Worm (Caenorhabditis elegans) whole organism, L1 larva: Measurements from ENCODE around the gene Y46E12A.2.

ENCODE experiments used
- fkh-8 ChIP-seq: sonication (generic microtip); optimal IDR thresholded peaks from 2 replicates; lab custom pipeline; 2016; ENCODE audit warnings: mild to moderate bottlenecking, missing genetic modification characterization, missing compliant biosample characterization
- nhr-12 ChIP-seq: sonication (generic microtip); optimal IDR thresholded peaks from 2 replicates; lab custom pipeline; 2017; ENCODE audit warnings: missing biosample characterization, missing genetic modification characterization
- tbx-2 ChIP-seq: sonication (generic microtip); optimal IDR thresholded peaks from 2 replicates; lab custom pipeline; 2016; ENCODE audit warnings: missing genetic modification characterization, missing compliant biosample characterization
- unc-86 ChIP-seq: sonication (generic microtip); optimal IDR thresholded peaks from 2 replicates; lab custom pipeline; 2016; ENCODE audit warnings: missing genetic modification characterization, missing compliant biosample characterization

DNA sequence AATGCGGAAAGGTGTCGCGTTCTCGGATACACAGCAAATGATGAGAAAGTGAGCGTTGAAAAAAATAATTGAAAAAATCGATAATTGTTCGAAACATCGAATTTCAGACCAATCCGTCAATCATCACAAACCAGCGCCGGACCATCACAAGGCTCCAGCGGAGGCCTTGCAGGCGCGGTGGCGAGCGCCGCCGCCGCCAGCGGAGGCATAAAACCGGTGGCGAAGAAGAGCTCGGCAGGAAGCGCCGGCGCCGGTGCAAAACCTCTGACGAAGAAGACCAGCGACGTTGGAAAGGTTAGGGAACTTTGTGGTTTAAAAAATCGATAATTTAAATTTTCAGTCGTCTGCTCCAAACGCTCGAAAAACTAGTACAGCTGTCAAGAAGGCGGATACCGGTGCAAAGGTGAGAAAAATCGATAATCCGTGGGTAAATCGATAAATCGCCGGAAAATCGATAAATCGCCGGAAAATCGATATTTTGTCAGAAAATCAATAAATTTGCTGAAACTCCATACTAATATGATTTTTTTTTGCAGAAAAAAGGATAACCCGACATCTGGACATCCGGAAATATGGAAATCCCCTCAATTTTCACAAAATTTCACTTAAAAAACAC is 47.6 kb downstream of the Y46E12A.2 start:
- no peak for TF ChIP-seq tbx-2
- no peak for TF ChIP-seq fkh-8
- no peak for TF ChIP-seq unc-86 (tag; lab: Kevin White, UChicago)
- no peak for TF ChIP-seq nhr-12 (tag; lab: Kevin White, UChicago)
